Worm (Caenorhabditis elegans): ENCODE data around the gene Y42A5A.5.

ce11 chrV:11080345-11081102 is 29.0 kb downstream of the Y42A5A.5 start, which contains the start of gene act-1:
- no peak for TF ChIP-seq ztf-29 (GFP tag; IDR thresholded peaks at IDR 0.05)
- no peak for TF ChIP-seq ref-1 (GFP tag; conservative IDR thresholded peaks at IDR 0.05)
- TF ChIP-seq ztf-23 (GFP tag; IDR thresholded peaks at IDR 0.05), result no peak
